Fruit fly (Drosophila melanogaster): Measurements from ENCODE around the gene Vps15.

Gene Vps15

DNA sequence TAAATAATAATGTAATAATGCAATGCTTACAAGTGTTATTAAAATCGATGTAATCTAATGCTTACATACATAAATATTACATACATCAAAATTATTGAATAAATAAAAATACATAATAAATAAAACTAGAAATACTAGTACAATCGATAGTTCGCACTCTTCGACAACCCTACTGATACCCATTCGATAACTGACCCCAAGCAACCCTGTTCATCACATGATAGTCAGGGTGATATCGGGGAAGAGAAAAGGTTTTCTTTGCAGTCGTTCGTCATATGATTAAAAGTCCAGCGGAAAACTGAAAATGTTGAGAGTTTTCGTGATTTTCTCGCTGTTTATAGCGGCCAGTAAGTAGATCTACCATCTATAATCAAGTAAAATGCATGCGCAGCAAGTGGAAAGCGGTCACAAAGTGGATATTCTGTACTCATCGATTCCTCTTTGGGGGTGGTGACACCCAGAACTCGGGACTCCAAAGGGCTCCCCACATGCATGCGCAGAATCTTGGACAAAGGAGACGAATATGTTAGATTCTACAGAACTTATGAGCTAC is 14.8 kb upstream of the Vps15 start, which contains the start of gene ATP6AP2 (continued):
- TF ChIP-seq Med (GFP tag) (peak; percentile 89), CG2712 (tag; optimal IDR thresholded peaks at IDR 0.05) (peak; percentile 79), Ada2b (GFP tag; IDR thresholded peaks at IDR 0.05) (no peak), Fer1 (GFP tag; optimal IDR thresholded peaks at IDR 0.05) (peak; percentile 18), Dip3 (GFP tag; optimal IDR thresholded peaks at IDR 0.05) (no peak), stwl (tag; optimal IDR thresholded peaks at IDR 0.05) (peak; percentile 95), hbn (GFP tag; IDR thresholded peaks at IDR 0.05; ENCODE audit: partially characterized antibody) (peak; percentile 77), CG12155 (GFP tag; optimal IDR thresholded peaks at IDR 0.05) (peak; percentile 52), Sry-δ (GFP tag; optimal IDR thresholded peaks at IDR 0.05) (peak; percentile 63), CG12104 (GFP tag; optimal IDR thresholded peaks at IDR 0.05) (peak; percentile 36), Hr39 (optimal IDR thresholded peaks at IDR 0.05) (no peak), ftz-f1 (GFP tag; optimal IDR thresholded peaks at IDR 0.05) (peak; percentile 5), HLH3B (GFP tag; IDR thresholded peaks at IDR 0.05) (peak; percentile 28; the same call in 1 of the 2 replicates), hkb (optimal IDR thresholded peaks at IDR 0.05) (no peak), hkb (GFP tag; IDR thresholded peaks at IDR 0.05) (0 out of 2 replicates have a peak, but pooled peaks have one; percentile 35), CG10366 (GFP tag; IDR thresholded peaks at IDR 0.05) (peak; percentile 35; the same call in 1 of the 2 replicates), slou (GFP tag; optimal IDR thresholded peaks at IDR 0.05) (peak; percentile 12), CG6272 (GFP tag; IDR thresholded peaks at IDR 0.05) (peak; percentile 28; the same call in 1 of the 2 replicates), Deaf1 (tag; optimal IDR thresholded peaks at IDR 0.05) (no peak), CG17612 (GFP tag; IDR thresholded peaks at IDR 0.05) (no peak), CG9609 (GFP tag; optimal IDR thresholded peaks at IDR 0.05) (no peak), al (GFP tag; IDR thresholded peaks at IDR 0.05) (peak; percentile 50; the same call in 1 of the 2 replicates), CG5245 (GFP tag; optimal IDR thresholded peaks at IDR 0.05) (peak; percentile 6), insv (GFP tag; optimal IDR thresholded peaks at IDR 0.05) (peak in 1 of 2 experiments; percentile 46), CG7786 (GFP tag; optimal IDR thresholded peaks at IDR 0.05) (no peak), BEAF-32 (GFP tag; optimal IDR thresholded peaks at IDR 0.05) (peak; percentile 83), tna (GFP tag; IDR thresholded peaks at IDR 0.05; ENCODE audit: partially characterized antibody) (peak; percentile 51; the same call in 1 of the 2 replicates), CG11723 (GFP tag; optimal IDR thresholded peaks at IDR 0.05) (no peak), Atf6 (GFP tag; IDR thresholded peaks at IDR 0.05) (peak; percentile 62; the same call in 1 of the 2 replicates), wor (GFP tag; IDR thresholded peaks at IDR 0.05) (no peak), lab (GFP tag; optimal IDR thresholded peaks at IDR 0.05) (no peak), jigr1 (GFP tag; IDR thresholded peaks at IDR 0.05) (no peak), CG3065 (GFP tag; optimal IDR thresholded peaks at IDR 0.05) (no peak), psq (GFP tag; optimal IDR thresholded peaks at IDR 0.05) (no peak), D19A (tag; optimal IDR thresholded peaks at IDR 0.05) (no peak), Lim3 (GFP tag; IDR thresholded peaks at IDR 0.05) (no peak), Dad (GFP tag; optimal IDR thresholded peaks at IDR 0.05) (peak; percentile 10), CG15011 (GFP tag; optimal IDR thresholded peaks at IDR 0.05) (no peak), gt (GFP tag; IDR thresholded peaks at IDR 0.05) (no peak), gsb-n (tag; optimal IDR thresholded peaks at IDR 0.05) (no peak), Fer3 (tag; optimal IDR thresholded peaks at IDR 0.05) (peak; percentile 64), CG5180 (GFP tag; optimal IDR thresholded peaks at IDR 0.05) (no peak), CG18599 (GFP tag; optimal IDR thresholded peaks at IDR 0.05) (no peak), CG9727 (GFP tag; optimal IDR thresholded peaks at IDR 0.05) (peak; percentile 43), vvl (GFP tag; IDR thresholded peaks at IDR 0.05) (peak; percentile 77), CG4854 (GFP tag; optimal IDR thresholded peaks at IDR 0.05) (peak; percentile 5), CG17912 (GFP tag; optimal IDR thresholded peaks at IDR 0.05) (peak; percentile 74), chif (GFP tag; optimal IDR thresholded peaks at IDR 0.05) (no peak), CHES-1-like (GFP tag; optimal IDR thresholded peaks at IDR 0.05) (peak; percentile 26), pita (GFP tag; optimal IDR thresholded peaks at IDR 0.05) (no peak), bbx (GFP tag; IDR thresholded peaks at IDR 0.05; ENCODE audit: partially characterized antibody) (peak; percentile 88)

Data from whole organism, embryonic.